Worm (Caenorhabditis elegans) whole organism, L2 larva: ENCODE measurements around the gene H12D21.6.

Experiments
- crh-2 ChIP-seq: sonication (generic microtip); optimal IDR thresholded peaks from 2 replicates; lab custom pipeline; 2017; ENCODE audit warnings: missing biosample characterization, missing genetic modification characterization
- fos-1 ChIP-seq: fragments of 150-350 bp; optimal IDR thresholded peaks from 2 replicates; lab custom pipeline; 2014; ENCODE audit warnings: missing biosample characterization, missing genetic modification characterization
- lin-39 ChIP-seq: fragments of 150-350 bp; optimal IDR thresholded peaks from 2 replicates; lab custom pipeline; 2014; ENCODE audit warnings: missing biosample characterization, missing genetic modification reagents, missing genetic modification characterization
- mdl-1 ChIP-seq, 2 experiments: fragments of 150-350 bp in 1 of 2; sonication (generic microtip) in 1 of 2; optimal IDR thresholded peaks; 2 replicates each; lab custom pipeline; 2017; ENCODE audit warnings: missing biosample characterization in 2 of 2, missing genetic modification characterization in 2 of 2
- nhr-11 ChIP-seq: fragments of 150-350 bp; optimal IDR thresholded peaks from 2 replicates; lab custom pipeline; 2014; ENCODE audit warnings: missing biosample characterization, missing genetic modification characterization
- nhr-77 ChIP-seq: fragments of 150-350 bp; optimal IDR thresholded peaks from 2 replicates; lab custom pipeline; 2014; ENCODE audit warnings: missing biosample characterization, missing genetic modification characterization
- sma-3 ChIP-seq: sonication (generic microtip); optimal IDR thresholded peaks from 2 replicates; lab custom pipeline; 2016; ENCODE audit warnings: missing genetic modification reagents, missing genetic modification characterization, missing compliant biosample characterization
- zag-1 ChIP-seq: fragments of 150-350 bp; optimal IDR thresholded peaks from 2 replicates; lab custom pipeline; 2014; ENCODE audit warnings: missing biosample characterization, missing genetic modification characterization

ce11 chrV:14933450-14934218 lies 36.0 kb upstream of the H12D21.6 start:
- TF ChIP-seq nhr-77 (tag; lab: Kevin White, UChicago) (no peak), lin-39 (no peak), sma-3 (no peak), crh-2 (no peak), mdl-1 (tag; optimal IDR thresholded peaks at IDR 0.05; lab: Kevin White, UChicago) (no peak), nhr-11 (tag; lab: Kevin White, UChicago) (no peak), zag-1 (no peak), fos-1 (tag; lab: Kevin White, UChicago) (no peak)
